Worm (Caenorhabditis elegans) whole organism, dauer: ENCODE measurements around the gene Y116A8C.27.

Experiments used
- unc-62 ChIP-seq: sonication (generic microtip); optimal IDR thresholded peaks from 2 replicates; lab custom pipeline; 2017; ENCODE audit warnings: missing biosample characterization, missing genetic modification reagents, missing genetic modification characterization

Gene Y116A8C.27

DNA sequence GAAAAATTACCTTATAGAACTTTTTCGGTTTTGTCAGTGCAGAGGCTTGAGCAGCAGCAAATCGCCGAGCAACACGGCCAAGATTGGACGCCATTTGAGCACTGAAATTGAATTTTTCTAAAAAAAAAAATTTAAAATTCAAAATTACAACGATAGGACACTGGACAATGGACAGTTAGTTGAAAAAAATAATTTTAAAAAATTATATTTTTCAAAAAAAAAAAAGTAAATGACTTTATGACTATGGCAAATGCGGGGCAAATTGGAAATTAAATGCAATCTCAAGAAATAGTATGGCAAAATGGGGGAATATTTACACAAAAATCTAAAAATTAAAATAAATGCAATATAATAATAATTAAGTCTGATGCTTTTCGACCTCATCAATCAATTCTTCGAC lies at the start of gene Y116A8C.27:
Gene Y116A8C.27 (minus strand): TSS at position 101 of the 400 bp plus-strand sequence.
- no peak for TF ChIP-seq unc-62

DNA sequence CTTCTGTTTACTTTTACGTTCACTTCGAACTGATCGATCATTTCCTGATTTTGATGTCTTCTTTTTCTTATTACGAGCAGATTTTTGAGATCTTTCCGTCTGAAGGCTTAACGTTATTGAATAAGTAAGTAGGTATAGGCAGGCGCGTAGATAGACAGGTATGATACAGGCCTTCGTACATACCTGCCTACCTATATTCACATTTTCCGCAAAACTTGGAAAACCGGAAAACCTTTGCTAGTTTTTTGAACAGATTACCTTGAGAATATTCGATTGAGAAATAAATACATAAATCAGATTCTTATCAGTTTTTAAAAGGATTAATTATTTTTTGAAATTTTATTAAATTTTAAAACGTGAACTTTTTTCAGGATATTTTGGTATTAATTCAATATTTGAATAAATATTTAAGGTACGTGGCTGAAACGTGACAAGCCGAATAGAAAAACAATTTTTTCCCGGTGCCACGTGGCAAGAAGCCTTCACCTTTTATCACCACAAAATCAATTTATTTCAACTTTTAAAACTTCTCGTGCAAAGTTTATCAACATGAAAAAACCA lies 35.0 kb upstream of the Y116A8C.27 start, which contains the start of the genes Y116A8C.37 and Y116A8C.38:
Gene Y116A8C.37 (minus strand): TSS at position 101 of the 561 bp plus-strand sequence.
Gene Y116A8C.38 (plus strand): TSS at position 511 of the 561 bp plus-strand sequence.
- TF ChIP-seq unc-62: no peak

DNA sequence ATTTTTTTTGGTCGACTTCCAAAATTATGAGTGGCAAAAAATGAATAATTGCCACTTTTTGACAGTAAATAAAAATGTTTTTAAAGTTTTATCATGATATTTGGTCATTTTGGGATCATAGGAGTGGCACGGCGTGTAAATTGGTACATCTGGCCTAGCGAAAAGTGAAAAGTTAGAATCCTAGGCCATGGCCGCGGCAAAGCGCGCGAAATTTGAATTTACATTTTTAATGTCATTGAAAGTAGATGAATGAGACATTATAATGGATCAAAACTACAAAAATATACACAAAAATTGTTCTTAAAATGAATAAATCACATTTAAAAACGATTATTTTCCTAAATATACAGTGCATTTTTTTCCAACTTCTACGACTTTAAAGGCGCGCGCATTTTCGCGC lies 30.4 kb upstream of the Y116A8C.27 start:
- TF ChIP-seq unc-62: no peak

DNA sequence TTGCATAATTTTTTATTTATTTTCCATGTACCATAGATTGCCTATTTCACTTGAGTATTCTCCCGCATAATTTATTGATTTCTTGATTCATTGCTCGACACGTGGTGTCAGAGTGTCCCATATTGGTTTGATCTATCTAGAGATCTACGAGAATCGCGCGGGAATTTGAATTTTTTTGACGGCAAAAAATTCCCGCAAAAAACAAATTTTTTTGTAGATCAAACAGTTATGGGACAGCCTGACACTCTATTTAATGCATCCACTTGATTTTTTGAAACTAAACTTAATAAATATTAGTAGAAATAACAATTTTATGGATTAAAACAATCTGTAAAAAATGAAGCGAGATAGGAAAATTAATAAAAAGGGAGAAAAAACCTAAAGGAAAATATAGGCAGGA lies 29.9 kb upstream of the Y116A8C.27 start:
- TF ChIP-seq unc-62: no peak

DNA sequence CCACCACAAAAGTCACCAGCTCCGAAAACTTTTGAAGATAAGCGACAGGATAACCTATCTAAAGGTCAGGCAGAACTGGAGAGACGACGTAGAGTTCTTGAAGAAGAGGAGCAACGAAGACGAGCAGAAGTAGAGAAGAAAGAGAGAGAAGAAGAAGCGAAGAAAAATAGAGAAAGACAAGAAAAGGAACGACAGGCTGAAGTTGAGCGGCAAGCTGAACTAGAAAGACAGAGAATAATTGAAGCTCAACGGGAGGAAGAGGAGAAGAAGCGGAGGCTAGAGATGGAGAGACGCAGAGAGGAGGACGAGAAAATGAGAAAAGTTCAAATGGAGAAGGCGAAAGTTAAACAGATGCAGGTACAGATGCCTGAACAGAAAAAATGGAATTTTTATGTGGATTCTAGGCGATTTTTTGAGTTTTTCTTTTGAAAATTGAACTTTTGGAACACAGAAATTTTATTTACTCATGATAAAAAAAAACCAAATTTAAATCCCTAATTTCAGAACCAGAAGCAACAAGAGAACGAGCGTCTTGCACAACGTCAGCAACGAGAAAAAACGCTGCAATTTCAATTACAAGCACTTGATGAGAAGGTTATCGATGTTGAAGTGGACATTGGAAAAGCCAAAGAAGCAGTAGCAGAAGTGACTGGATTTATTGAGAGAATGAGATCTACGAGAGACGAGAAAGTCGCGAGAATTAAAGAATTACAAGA lies 25.1 kb upstream of the Y116A8C.27 start:
- no peak for TF ChIP-seq unc-62

DNA sequence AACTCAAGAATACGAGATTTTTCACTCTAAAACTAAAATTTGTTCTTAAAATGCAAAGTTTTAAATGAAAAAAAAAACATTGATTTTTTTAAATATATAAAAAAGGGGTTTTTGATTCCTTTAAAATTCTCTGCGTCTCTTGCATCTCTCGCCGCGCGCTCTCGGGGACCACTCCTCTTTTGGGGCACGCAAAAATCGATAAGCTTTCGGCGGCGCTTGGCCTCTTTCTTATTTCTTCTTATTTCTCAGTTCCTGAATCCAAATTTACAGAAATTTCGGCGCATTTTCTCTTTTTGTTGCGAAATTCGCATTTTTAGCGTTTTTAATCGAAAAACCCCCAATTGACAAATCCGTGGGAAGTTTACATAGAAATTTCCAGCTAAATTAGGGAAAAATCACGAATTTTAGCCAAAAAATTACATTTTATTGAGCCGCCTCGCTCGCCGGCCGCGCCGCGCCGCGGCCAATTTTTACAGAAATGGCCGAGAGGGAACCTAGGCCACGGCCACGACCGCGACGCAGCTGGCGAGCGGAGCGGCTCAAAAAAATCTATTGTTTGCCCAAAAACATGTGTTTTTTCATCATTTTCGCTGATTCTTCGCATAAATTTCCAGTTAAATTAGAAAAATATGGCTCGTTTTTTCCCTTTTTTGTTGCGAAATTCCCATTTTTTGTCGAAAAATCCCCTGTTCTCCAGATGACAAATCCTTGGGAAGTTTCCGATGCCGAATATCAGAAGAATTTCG lies 23.1 kb upstream of the Y116A8C.27 start, which contains the start of gene itsn-1:
Gene itsn-1 (plus strand): TSS at position 696 of the 746 bp plus-strand sequence.
- no peak for TF ChIP-seq unc-62

DNA sequence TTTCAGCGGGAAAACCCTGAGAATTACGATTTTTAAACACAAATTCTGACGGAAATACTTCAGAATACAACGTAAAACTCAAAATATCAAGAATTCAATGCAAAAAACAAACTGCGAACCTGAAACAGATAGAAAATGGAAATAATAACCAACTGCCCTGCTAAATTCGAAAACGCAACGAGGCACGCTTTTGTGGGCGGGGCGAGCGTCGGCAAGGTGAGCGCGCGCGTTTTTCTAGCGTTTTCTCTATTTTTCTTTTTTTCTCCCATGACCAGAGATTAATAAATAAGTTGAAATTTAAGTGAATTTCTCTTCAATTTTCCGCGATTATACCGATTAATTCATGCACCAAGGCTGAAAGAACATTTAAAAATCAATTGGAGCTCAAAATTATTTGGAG lies 22.5 kb upstream of the Y116A8C.27 start, which contains the start of gene uaf-2:
Gene uaf-2 (minus strand): TSS at position 183 of the 400 bp plus-strand sequence.
- TF ChIP-seq unc-62: no peak

DNA sequence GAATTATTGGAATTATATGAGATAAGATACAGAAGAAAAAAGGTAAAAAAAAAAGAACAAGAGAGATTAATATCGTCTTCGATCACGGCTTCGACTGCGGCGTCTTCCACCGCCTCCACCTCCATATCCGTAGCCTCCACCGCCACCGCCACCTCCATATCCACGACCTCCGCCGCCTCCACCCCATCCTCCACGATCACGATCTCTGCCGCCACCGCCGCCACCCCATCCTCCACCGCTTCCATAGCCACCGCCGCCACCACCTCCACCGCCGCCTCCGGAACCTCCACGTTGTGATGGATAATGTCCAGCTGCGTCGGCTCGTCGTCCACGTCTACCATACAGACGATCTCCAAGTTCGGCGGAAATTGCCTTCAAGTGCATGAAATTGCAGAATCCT lies 20.8 kb upstream of the Y116A8C.27 start:
- TF ChIP-seq unc-62: no peak

DNA sequence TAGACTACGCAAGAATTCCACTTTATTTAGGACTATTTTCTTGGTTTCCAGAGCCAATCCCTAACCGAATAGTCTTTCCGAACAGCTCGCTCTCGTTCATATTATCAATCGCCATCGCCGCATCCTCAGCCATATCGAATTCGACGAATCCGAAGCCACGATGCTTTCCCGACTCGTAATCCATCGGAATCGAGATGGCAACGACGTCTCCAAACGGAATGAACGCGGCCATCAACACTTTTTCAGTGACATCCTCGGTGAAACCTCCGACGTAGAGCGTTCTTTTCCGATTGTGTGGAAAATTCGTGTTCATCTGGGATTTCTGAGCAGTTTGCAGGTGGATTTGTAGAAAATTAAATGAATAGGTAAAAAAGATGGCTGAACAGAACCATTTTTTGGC lies 20.3 kb upstream of the Y116A8C.27 start, which contains the start of gene cyn-13:
Gene cyn-13 (minus strand): TSS at position 313 of the 400 bp plus-strand sequence.
- TF ChIP-seq unc-62: no peak

DNA sequence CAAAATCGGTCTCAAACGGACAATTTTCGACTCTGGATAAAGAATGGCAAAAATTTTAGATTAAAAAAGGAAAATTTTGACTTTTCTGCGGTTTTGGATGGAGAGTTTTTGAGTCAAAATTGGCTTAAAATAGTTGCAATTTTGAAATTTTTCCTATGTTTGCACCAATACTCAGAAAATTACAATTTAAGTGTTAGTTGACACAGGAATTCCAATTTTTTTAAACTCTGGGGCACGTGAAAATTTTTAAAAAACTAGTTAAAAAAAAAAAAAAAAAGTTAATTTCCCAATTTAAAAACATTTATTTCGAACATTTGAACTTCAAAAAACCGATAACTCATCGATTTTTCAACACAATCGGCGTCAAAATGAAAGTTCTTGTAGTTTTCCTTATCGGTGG lies 15.7 kb upstream of the Y116A8C.27 start, which contains the start of gene Y116A8C.33:
Gene Y116A8C.33 (plus strand): TSS at position 301 of the 400 bp plus-strand sequence.
- no peak for TF ChIP-seq unc-62

DNA sequence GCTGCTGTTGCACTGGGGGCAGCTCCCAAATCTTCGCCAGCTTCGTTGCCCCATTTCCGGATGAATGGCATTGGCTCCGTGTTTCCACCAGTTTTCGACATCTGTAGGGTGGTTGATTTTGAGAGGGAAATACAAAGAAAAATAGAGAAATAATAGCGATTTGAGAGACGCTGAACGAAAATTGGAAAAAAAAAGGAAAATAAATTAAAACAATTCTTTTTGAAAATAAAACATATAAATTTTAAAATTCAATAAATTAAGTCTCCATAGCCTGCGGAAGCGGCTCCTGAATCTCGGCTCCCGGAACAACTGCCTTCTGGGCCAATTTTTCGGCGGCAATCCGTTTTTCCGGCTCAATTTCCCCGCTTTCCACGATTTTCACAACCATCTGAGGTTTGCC lies 14.8 kb upstream of the Y116A8C.27 start, which contains the start of gene sfa-1:
Gene sfa-1 (minus strand): TSS at position 101 of the 400 bp plus-strand sequence.
- TF ChIP-seq unc-62: no peak

DNA sequence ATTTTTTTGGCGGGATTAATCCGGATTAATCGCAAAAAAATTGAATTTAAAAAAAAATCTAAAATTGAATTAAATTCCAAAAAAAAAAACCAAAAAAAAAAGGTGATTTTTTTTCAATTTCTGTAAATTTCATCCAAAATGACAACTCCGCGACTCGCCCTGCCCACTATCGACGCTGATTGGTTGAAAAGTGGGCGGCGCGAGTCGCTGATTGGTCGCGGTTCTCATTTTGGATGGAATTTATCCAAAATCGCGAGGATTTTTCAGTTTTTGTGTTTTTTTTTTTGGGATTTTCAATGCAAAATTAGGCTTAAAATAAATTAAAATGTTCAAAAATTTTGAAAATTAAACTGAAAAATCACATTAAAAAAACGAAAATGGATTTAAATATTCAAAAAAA lies 13.4 kb upstream of the Y116A8C.27 start:
- TF ChIP-seq unc-62: no peak

DNA sequence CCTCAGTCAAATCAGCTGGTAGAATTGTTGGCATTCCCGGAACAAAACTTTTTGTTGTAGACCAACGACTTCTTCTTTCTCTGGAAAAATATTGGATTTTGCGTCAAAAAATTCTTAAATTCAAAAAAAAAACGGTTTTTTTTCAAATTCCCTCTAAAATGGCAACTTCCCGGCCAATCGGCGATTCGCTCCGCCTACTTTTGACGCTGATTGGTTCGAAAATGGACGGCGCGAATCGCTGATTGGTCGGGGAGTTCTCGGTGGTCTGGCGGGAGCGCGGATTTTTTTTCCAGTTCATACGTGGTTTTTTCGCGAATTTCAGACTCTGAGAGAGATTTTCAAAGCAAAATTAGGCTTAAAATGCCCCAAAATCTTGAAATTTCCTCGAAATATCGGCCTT lies 12.7 kb upstream of the Y116A8C.27 start:
- no peak for TF ChIP-seq unc-62

DNA sequence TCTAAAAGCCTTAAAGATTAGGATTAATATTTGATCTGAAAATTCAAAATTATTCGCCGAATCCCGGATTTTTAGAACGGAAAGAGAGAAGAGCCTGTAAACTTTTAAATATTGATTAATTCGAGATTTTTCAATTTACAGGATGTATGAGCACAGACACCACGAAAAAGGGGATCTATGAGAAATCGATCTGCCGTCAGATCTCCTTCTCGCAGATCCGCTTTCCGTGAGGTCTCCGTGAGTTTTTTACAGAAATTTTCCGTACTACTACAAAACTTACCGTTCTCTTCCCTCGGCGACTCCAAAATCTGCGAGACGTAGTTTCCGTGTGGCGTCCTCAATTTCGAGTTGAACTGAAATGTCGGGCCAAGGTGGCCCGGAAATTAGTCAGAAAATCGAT lies 12.1 kb upstream of the Y116A8C.27 start:
- no peak for TF ChIP-seq unc-62

DNA sequence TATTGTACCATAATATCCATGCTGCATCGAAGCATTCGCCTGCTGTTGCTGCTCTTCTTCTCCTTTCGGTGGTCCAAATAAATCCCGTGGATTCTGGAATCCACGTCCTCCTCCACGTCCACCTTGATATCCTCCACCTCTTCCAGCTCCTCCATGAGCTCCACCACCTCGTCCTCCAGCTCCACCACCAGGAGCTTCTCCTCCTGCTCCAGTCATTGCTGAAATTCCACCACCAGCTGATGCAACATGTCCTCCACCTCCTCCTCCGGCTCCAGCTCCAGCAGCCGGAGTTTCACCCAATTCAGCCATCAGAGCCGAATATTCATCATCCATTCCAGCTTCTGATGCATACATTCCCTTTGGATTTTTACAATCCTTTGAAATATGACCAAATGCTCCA lies 9.5 kb upstream of the Y116A8C.27 start:
- TF ChIP-seq unc-62: no peak

DNA sequence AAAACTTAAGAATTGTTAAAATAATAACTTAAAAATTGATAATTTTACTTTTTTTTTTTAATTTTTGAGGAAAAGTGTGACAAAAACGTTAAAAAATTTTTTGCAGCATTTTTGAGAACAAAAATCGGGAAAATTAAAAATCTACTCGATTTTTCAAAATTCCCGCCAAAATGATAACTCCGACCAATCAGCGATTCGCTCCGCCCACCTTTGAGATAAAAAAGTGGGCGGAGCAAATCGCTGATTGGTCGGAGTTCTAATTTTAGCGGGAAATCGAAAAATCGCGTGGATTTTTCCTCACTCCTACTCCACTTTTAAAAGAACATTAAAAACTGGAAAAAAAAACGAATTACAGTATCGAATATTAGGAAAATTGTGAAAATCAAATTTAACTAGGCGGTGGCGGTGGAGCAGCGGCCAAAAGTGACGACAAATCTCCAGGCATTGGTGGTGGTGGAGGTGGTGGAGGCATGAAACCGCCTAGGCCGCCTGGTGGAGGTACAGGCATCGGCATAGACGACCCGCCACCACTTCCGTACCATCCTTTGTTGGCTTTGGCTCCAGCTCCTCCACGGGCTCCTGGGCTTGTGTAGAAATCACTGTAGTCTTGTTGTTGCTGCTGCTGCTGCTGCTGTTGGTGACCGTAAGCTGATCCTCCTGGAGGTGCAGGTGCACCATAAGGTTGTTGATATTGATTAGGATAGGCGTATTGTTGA lies 8.2 kb upstream of the Y116A8C.27 start:
- TF ChIP-seq unc-62: no peak
